Fruit fly (Drosophila melanogaster) whole organism, embryonic: ENCODE results near the gene ci.

Source experiments
- CG11085 ChIP-seq: fragments of 200-800 bp; sonication (Bioruptor generic); IDR thresholded peaks from 2 replicates; pipeline ENCODE4 v1.3.6; 2022; ENCODE audit warnings: missing biosample characterization, missing genetic modification characterization
- CG11093 ChIP-seq: fragments of 200-800 bp; sonication (Bioruptor generic); IDR thresholded peaks from 3 replicates; pipeline ENCODE4 v1.3.6; 2022; ENCODE audit warnings: missing biosample characterization, missing genetic modification characterization
- CG11723 ChIP-seq: fragments of 200-800 bp; sonication (Bioruptor generic); optimal IDR thresholded peaks from 2 replicates; lab custom pipeline; 2017; ENCODE audit warnings: missing biosample characterization, mild to moderate bottlenecking, missing genetic modification characterization
- CG12236 ChIP-seq: fragments of 200-800 bp; sonication (Bioruptor generic); optimal IDR thresholded peaks from 2 replicates; lab custom pipeline; 2016; ENCODE audit warnings: missing biosample characterization, missing genetic modification characterization
- CG13894 ChIP-seq: fragments of 200-800 bp; sonication (Bioruptor generic); optimal IDR thresholded peaks from 3 replicates; lab custom pipeline; 2018; ENCODE audit warnings: missing biosample characterization, mild to moderate bottlenecking, missing genetic modification characterization, moderate library complexity
- CG14710 ChIP-seq: fragments of 200-800 bp; sonication (Bioruptor generic); optimal IDR thresholded peaks from 3 replicates; lab custom pipeline; 2019; ENCODE audit warnings: missing biosample characterization, mild to moderate bottlenecking, missing genetic modification characterization, moderate library complexity
- CG16813 ChIP-seq: fragments of 200-800 bp; sonication (Bioruptor generic); IDR thresholded peaks from 3 replicates; pipeline ENCODE4 v1.3.6; 2022; ENCODE audit warnings: missing biosample characterization, missing genetic modification characterization; ENCODE audit not compliant: partially characterized antibody
- CG1792 ChIP-seq: fragments of 200-800 bp; sonication (Bioruptor generic); optimal IDR thresholded peaks from 2 replicates; lab custom pipeline; 2016; ENCODE audit warnings: missing biosample characterization, missing genetic modification characterization
- CG2116 ChIP-seq: fragments of 200-800 bp; sonication (Bioruptor generic); optimal IDR thresholded peaks from 3 replicates; lab custom pipeline; 2018; ENCODE audit warnings: missing biosample characterization, mild to moderate bottlenecking, missing genetic modification characterization
- CG30020 ChIP-seq: fragments of 200-800 bp; optimal IDR thresholded peaks from 2 replicates; lab custom pipeline; 2019; ENCODE audit warnings: missing biosample characterization, mild to moderate bottlenecking, missing genetic modification characterization, moderate library complexity
- CG33213 ChIP-seq: fragments of 200-800 bp; sonication (Bioruptor generic); optimal IDR thresholded peaks from 3 replicates; lab custom pipeline; 2016; ENCODE audit warnings: missing biosample characterization, missing genetic modification characterization
- CG4360 ChIP-seq: fragments of 200-800 bp; sonication (Bioruptor generic); IDR thresholded peaks from 2 replicates; pipeline ENCODE4 v1.3.6; 2022; ENCODE audit warnings: missing biosample characterization, missing genetic modification characterization
- CG4424 ChIP-seq: fragments of 200-800 bp; sonication (Bioruptor generic); optimal IDR thresholded peaks from 3 replicates; lab custom pipeline; 2016; ENCODE audit warnings: missing biosample characterization, missing genetic modification characterization
- CG5180 ChIP-seq: fragments of 200-800 bp; sonication (Bioruptor generic); optimal IDR thresholded peaks from 3 replicates; lab custom pipeline; 2017; ENCODE audit warnings: missing biosample characterization, missing genetic modification characterization, mild to moderate bottlenecking, moderate library complexity, missing genetic modification reagents
- CG6765 ChIP-seq: fragments of 200-800 bp; sonication (Bioruptor generic); optimal IDR thresholded peaks from 3 replicates; lab custom pipeline; 2017; ENCODE audit warnings: missing biosample characterization, mild to moderate bottlenecking, missing genetic modification characterization
- CG7357 ChIP-seq: fragments of 200-800 bp; sonication (Bioruptor generic); IDR thresholded peaks from 3 replicates; pipeline ENCODE4 v1.3.6; 2022; ENCODE audit warnings: missing biosample characterization, missing genetic modification characterization
- CG7786 ChIP-seq: fragments of 200-800 bp; sonication (Bioruptor generic); optimal IDR thresholded peaks from 2 replicates; lab custom pipeline; 2016; ENCODE audit warnings: missing biosample characterization, missing genetic modification characterization
- D19A ChIP-seq: fragments of 200-800 bp; optimal IDR thresholded peaks from 3 replicates; lab custom pipeline; 2019; ENCODE audit warnings: missing biosample characterization, mild to moderate bottlenecking, missing genetic modification characterization, moderate library complexity
- Dek ChIP-seq: fragments of 200-800 bp; sonication (Bioruptor generic); optimal IDR thresholded peaks from 3 replicates; lab custom pipeline; 2019; ENCODE audit warnings: missing biosample characterization, mild to moderate bottlenecking, missing genetic modification characterization, moderate library complexity
- Dfd ChIP-seq, 2 experiments: fragments of >200 bp; optimal IDR thresholded peaks; 2 replicates each; lab custom pipeline; 2017; ENCODE audit warnings: missing biosample characterization in 2 of 2, missing genetic modification characterization in 2 of 2
- Dip3 ChIP-seq: fragments of 200-800 bp; sonication (Bioruptor generic); optimal IDR thresholded peaks from 3 replicates; lab custom pipeline; 2016; ENCODE audit warnings: missing biosample characterization, missing genetic modification characterization
- Fer3 ChIP-seq: fragments of 200-800 bp; sonication (Bioruptor generic); optimal IDR thresholded peaks from 2 replicates; lab custom pipeline; 2018; ENCODE audit warnings: missing biosample characterization, mild to moderate bottlenecking, missing genetic modification characterization, moderate library complexity
- Hand ChIP-seq: fragments of 200-800 bp; sonication (Bioruptor generic); optimal IDR thresholded peaks from 2 replicates; lab custom pipeline; 2017; ENCODE audit warnings: mild to moderate bottlenecking, missing biosample characterization, missing genetic modification reagents, missing genetic modification characterization
- Hr51 ChIP-seq, 2 experiments: fragments of 200-800 bp; sonication (Bioruptor generic); optimal IDR thresholded peaks; 2 replicates in 1 of 2; 3 replicates in 1 of 2; lab custom pipeline; 2016 to 2018; ENCODE audit warnings: missing biosample characterization in 2 of 2, missing genetic modification characterization in 2 of 2, mild to moderate bottlenecking in 1 of 2, moderate library complexity in 1 of 2
- Hr78 ChIP-seq, 2 experiments: fragments of 200-800 bp in 1 of 2; fragments of >200 bp in 1 of 2; sonication (Bioruptor generic) in 1 of 2; optimal IDR thresholded peaks; 2 replicates each; lab custom pipeline; 2017 to 2019; ENCODE audit warnings: missing biosample characterization in 2 of 2, missing genetic modification characterization in 2 of 2, mild to moderate bottlenecking in 1 of 2, moderate library complexity in 1 of 2
- Neu2 ChIP-seq: fragments of 200-800 bp; sonication (Bioruptor generic); optimal IDR thresholded peaks from 3 replicates; lab custom pipeline; 2016; ENCODE audit warnings: missing biosample characterization, missing genetic modification characterization, borderline replicate concordance
- Spps ChIP-seq: fragments of 200-800 bp; sonication (Bioruptor generic); optimal IDR thresholded peaks from 2 replicates; lab custom pipeline; 2018; ENCODE audit warnings: missing biosample characterization, mild to moderate bottlenecking, missing genetic modification characterization
- Trl ChIP-seq, 3 experiments: fragments of >200 bp in 2 of 3; fragments of 200-800 bp in 1 of 3; sonication (Bioruptor generic) in 1 of 3; optimal IDR thresholded peaks; 2 replicates in 1 of 3; 3 replicates in 2 of 3; lab custom pipeline; 2016 to 2017; ENCODE audit warnings: missing biosample characterization in 1 of 3, missing genetic modification characterization in 1 of 3
- Usf ChIP-seq: fragments of 200-800 bp; sonication (Bioruptor generic); optimal IDR thresholded peaks from 2 replicates; lab custom pipeline; 2017; ENCODE audit warnings: missing genotype, missing biosample characterization, missing genetic modification characterization
- Xrp1 ChIP-seq: fragments of 200-800 bp; sonication (Bioruptor generic); IDR thresholded peaks from 2 replicates; pipeline ENCODE4 v1.3.6; 2022; ENCODE audit warnings: missing biosample characterization, missing genetic modification characterization
- ato ChIP-seq: fragments of 200-800 bp; sonication (Bioruptor generic); IDR thresholded peaks from 2 replicates; pipeline ENCODE4 v1.3.6; 2022; ENCODE audit warnings: missing biosample characterization, missing genetic modification characterization; ENCODE audit not compliant: partially characterized antibody
- bcd ChIP-seq: fragments of 200-800 bp; sonication (Bioruptor generic); optimal IDR thresholded peaks from 2 replicates; lab custom pipeline; 2017; ENCODE audit warnings: missing biosample characterization, mild to moderate bottlenecking, missing genetic modification characterization
- crc ChIP-seq: fragments of 200-800 bp; sonication (Bioruptor generic); optimal IDR thresholded peaks from 2 replicates; lab custom pipeline; 2016; ENCODE audit warnings: missing biosample characterization, missing genetic modification characterization
- dpn ChIP-seq, 2 experiments: fragments of 200-800 bp; sonication (Bioruptor generic); optimal IDR thresholded peaks; 3 replicates each; lab custom pipeline; 2016; ENCODE audit warnings: missing biosample characterization in 2 of 2, missing genetic modification characterization in 2 of 2
- ems ChIP-seq: fragments of 200-800 bp; sonication (Bioruptor generic); optimal IDR thresholded peaks from 3 replicates; lab custom pipeline; 2016; ENCODE audit warnings: missing biosample characterization, missing genetic modification characterization
- gsb-n ChIP-seq: fragments of 200-800 bp; sonication (Bioruptor generic); optimal IDR thresholded peaks from 3 replicates; lab custom pipeline; 2018; ENCODE audit warnings: missing biosample characterization, mild to moderate bottlenecking, missing genetic modification characterization
- hkb ChIP-seq, 2 experiments: fragments of 200-800 bp in 1 of 2; fragments of >200 bp in 1 of 2; sonication (Bioruptor generic) in 1 of 2; IDR thresholded peaks in 1 of 2; optimal IDR thresholded peaks in 1 of 2; 2 replicates each; pipeline versions ENCODE4 v1.3.6 to Lab custom; 2017 to 2022; ENCODE audit warnings: missing biosample characterization in 1 of 2, missing genetic modification characterization in 1 of 2
- kni ChIP-seq: fragments of 200-800 bp; sonication (Bioruptor generic); optimal IDR thresholded peaks from 3 replicates; lab custom pipeline; 2017; ENCODE audit warnings: mild to moderate bottlenecking, missing biosample characterization, missing genetic modification reagents, missing genetic modification characterization
- pan ChIP-seq, 4 experiments: fragments of >200 bp in 3 of 4; fragments of 200-800 bp in 1 of 4; sonication (Bioruptor generic) in 1 of 4; optimal IDR thresholded peaks in 3 of 4; IDR thresholded peaks in 1 of 4; 2 replicates each; pipeline versions ENCODE4 v1.3.6 to Lab custom; 2017 to 2022; ENCODE audit warnings: missing biosample characterization in 2 of 4, missing genetic modification characterization in 2 of 4, mixed read lengths in 1 of 4
- pfk ChIP-seq: fragments of 200-800 bp; sonication (Bioruptor generic); optimal IDR thresholded peaks from 2 replicates; lab custom pipeline; 2018; ENCODE audit warnings: missing biosample characterization, mild to moderate bottlenecking, missing genetic modification characterization, moderate library complexity
- pita ChIP-seq: fragments of 200-800 bp; sonication (Bioruptor generic); optimal IDR thresholded peaks from 2 replicates; lab custom pipeline; 2017; ENCODE audit warnings: missing biosample characterization, mild to moderate bottlenecking, missing genetic modification characterization
- pum ChIP-seq: fragments of 200-800 bp; sonication (Bioruptor generic); optimal IDR thresholded peaks from 2 replicates; lab custom pipeline; 2016; ENCODE audit warnings: missing biosample characterization, missing genetic modification characterization
- repo ChIP-seq: fragments of 200-800 bp; sonication (Bioruptor generic); optimal IDR thresholded peaks from 2 replicates; lab custom pipeline; 2016; ENCODE audit warnings: missing biosample characterization, missing genetic modification characterization
- shn ChIP-seq: fragments of 200-800 bp; sonication (Bioruptor generic); optimal IDR thresholded peaks from 3 replicates; lab custom pipeline; 2016; ENCODE audit warnings: missing biosample characterization, missing genetic modification characterization
- sob ChIP-seq: fragments of 200-800 bp; sonication (Bioruptor generic); IDR thresholded peaks from 2 replicates; pipeline ENCODE4 v1.3.6; 2022; ENCODE audit warnings: missing biosample characterization, missing genetic modification characterization
- sqz ChIP-seq: fragments of 200-800 bp; sonication (Bioruptor generic); optimal IDR thresholded peaks from 3 replicates; lab custom pipeline; 2018; ENCODE audit warnings: missing biosample characterization, mild to moderate bottlenecking, missing genetic modification characterization
- usp ChIP-seq: fragments of >200 bp; optimal IDR thresholded peaks from 2 replicates; lab custom pipeline; 2017; ENCODE audit warnings: missing biosample characterization, missing genetic modification characterization

The ci gene

dm6 chr4:67063-67684 is 10.3 kb upstream of the ci start, which contains the start of gene RpS3A (continued):
- TF ChIP-seq Neu2 (GFP tag; lab: Kevin White, UChicago), result peak; percentile 18
- TF ChIP-seq kni (GFP tag; lab: Kevin White, UChicago), result peak; percentile 12
- TF ChIP-seq sob (GFP tag; lab: Robert Waterston, UW), result peak; percentile 89; the same call in 1 of the 2 replicates
- no peak for TF ChIP-seq CG11085 (GFP tag; lab: Robert Waterston, UW)
- TF ChIP-seq Usf, result peak; percentile 85
- TF ChIP-seq repo (GFP tag; lab: Kevin White, UChicago), result peak; percentile 42
- no peak for TF ChIP-seq pan (optimal IDR thresholded peaks at IDR 0.05; lab: Kevin White, UChicago)
- TF ChIP-seq pan (GFP tag; optimal IDR thresholded peaks at IDR 0.05 in 1 of 2, IDR thresholded peaks at IDR 0.05 in 1 of 2), result no peak
- TF ChIP-seq CG4360, result no peak
- TF ChIP-seq CG16813 (GFP tag; lab: Robert Waterston, UW), result no peak
- peak; percentile 99 for TF ChIP-seq CG30020 (tag; lab: Kevin White, UChicago)
- peak; percentile 67 for TF ChIP-seq CG12236
- peak; percentile 38 to 61 for TF ChIP-seq Hr51 (GFP tag; optimal IDR thresholded peaks at IDR 0.05; lab: Kevin White, UChicago)
- no peak for TF ChIP-seq Trl (optimal IDR thresholded peaks at IDR 0.05; lab: Kevin White, UChicago)
- TF ChIP-seq Trl (GFP tag; optimal IDR thresholded peaks at IDR 0.05; lab: Kevin White, UChicago), result peak; percentile 84
- peak; percentile 76 for TF ChIP-seq Hand (GFP tag; lab: Kevin White, UChicago)
- no peak for TF ChIP-seq usp (GFP tag; lab: Kevin White, UChicago)
- peak; percentile 72 for TF ChIP-seq shn
- peak; percentile 11 for TF ChIP-seq crc
- TF ChIP-seq CG33213 (GFP tag; lab: Kevin White, UChicago), result peak; percentile 90
- TF ChIP-seq CG4424 (GFP tag; lab: Kevin White, UChicago), result peak; percentile 73
- peak; percentile 37 for TF ChIP-seq CG1792 (GFP tag; lab: Kevin White, UChicago)
- TF ChIP-seq dpn (GFP tag; optimal IDR thresholded peaks at IDR 0.05; lab: Kevin White, UChicago), result peak; percentile 64 to 83
- TF ChIP-seq Xrp1 (GFP tag; lab: Robert Waterston, UW), result peak; percentile 27; the same call in 1 of the 2 replicates
- TF ChIP-seq Dip3 (GFP tag; lab: Kevin White, UChicago), result peak; percentile 74
- peak; percentile 35 for TF ChIP-seq D19A
- TF ChIP-seq CG7357, result peak; percentile 99
- TF ChIP-seq CG2116 (GFP tag; lab: Kevin White, UChicago), result peak; percentile 56
- TF ChIP-seq bcd (GFP tag; lab: Kevin White, UChicago), result peak; percentile 87
- TF ChIP-seq pum (GFP tag; lab: Kevin White, UChicago), result peak; percentile 66
- peak; percentile 68 for TF ChIP-seq sqz (GFP tag; lab: Kevin White, UChicago)
- peak; percentile 60 for TF ChIP-seq CG7786 (GFP tag; lab: Kevin White, UChicago)
- TF ChIP-seq Dek (tag; lab: Kevin White, UChicago), result peak; percentile 69
- no peak for TF ChIP-seq ato
- TF ChIP-seq pfk, result peak; percentile 84
- TF ChIP-seq ems (GFP tag; lab: Kevin White, UChicago), result peak; percentile 67
- TF ChIP-seq Hr78 (GFP tag; optimal IDR thresholded peaks at IDR 0.05; lab: Kevin White, UChicago), result no peak
- TF ChIP-seq CG11723 (GFP tag; lab: Kevin White, UChicago), result peak; percentile 97
- peak in 1 of 2 experiments; percentile 84 for TF ChIP-seq Dfd (GFP tag; optimal IDR thresholded peaks at IDR 0.05; lab: Kevin White, UChicago)
- peak; percentile 86 for TF ChIP-seq CG6765 (GFP tag; lab: Kevin White, UChicago)
- TF ChIP-seq CG5180 (GFP tag; lab: Kevin White, UChicago), result peak; percentile 58
- TF ChIP-seq Fer3 (tag; lab: Kevin White, UChicago), result peak; percentile 77
- TF ChIP-seq CG13894 (tag; lab: Kevin White, UChicago), result peak; percentile 80
- peak; percentile 72 for TF ChIP-seq CG14710 (tag; lab: Kevin White, UChicago)
- peak; percentile 37 for TF ChIP-seq gsb-n (tag; lab: Kevin White, UChicago)
- no peak for TF ChIP-seq pita (GFP tag; lab: Kevin White, UChicago)
- TF ChIP-seq Spps (tag; lab: Kevin White, UChicago), result peak; percentile 61
- no peak for TF ChIP-seq hkb (optimal IDR thresholded peaks at IDR 0.05; lab: Kevin White, UChicago)
- peak; percentile 60; the same call in 1 of the 2 replicates for TF ChIP-seq hkb (GFP tag; IDR thresholded peaks at IDR 0.05; lab: Robert Waterston, UW)
- no peak; the same call in 2 of the 3 replicates for TF ChIP-seq CG11093
